Worm (Caenorhabditis elegans) whole organism, mixed stage, embryonic: ENCODE data around the gene T22E5.1.
A peak's percentile ranks its signal among the peaks of the same experiment; 100 is the strongest.

Source experiments
- M03D4.4 ChIP-seq: sonication (generic microtip); optimal IDR thresholded peaks from 2 replicates; lab custom pipeline; 2017; ENCODE audit warnings: mild to moderate bottlenecking, missing genetic modification characterization, missing compliant biosample characterization
- bed-3 ChIP-seq: fragments of 200-800 bp; sonication (Bioruptor generic); optimal IDR thresholded peaks from 3 replicates; lab custom pipeline; 2018; ENCODE audit warnings: mild to moderate bottlenecking, missing genetic modification characterization, moderate library complexity, missing compliant biosample characterization
- blmp-1 ChIP-seq: fragments of 150-350 bp; optimal IDR thresholded peaks from 2 replicates; lab custom pipeline; 2014; ENCODE audit warnings: missing biosample characterization, missing genetic modification characterization
- ceh-39 ChIP-seq: fragments of 150-350 bp; optimal IDR thresholded peaks from 2 replicates; lab custom pipeline; 2014; ENCODE audit warnings: missing biosample characterization, missing genetic modification characterization
- ceh-43 ChIP-seq: fragments of 200-800 bp; sonication (Bioruptor generic); optimal IDR thresholded peaks from 2 replicates; lab custom pipeline; 2018; ENCODE audit warnings: mild to moderate bottlenecking, missing genetic modification characterization, moderate library complexity, missing compliant biosample characterization
- ceh-83 ChIP-seq: fragments of 200-800 bp; sonication (Bioruptor generic); optimal IDR thresholded peaks from 2 replicates; lab custom pipeline; 2018; ENCODE audit warnings: mild to moderate bottlenecking, missing genetic modification characterization, missing compliant biosample characterization
- ces-1 ChIP-seq: fragments of 150-350 bp; optimal IDR thresholded peaks from 2 replicates; lab custom pipeline; 2014; ENCODE audit warnings: missing biosample characterization, missing genetic modification reagents, missing genetic modification characterization
- cnd-1 ChIP-seq: fragments of 200-800 bp; sonication (Bioruptor generic); optimal IDR thresholded peaks from 2 replicates; lab custom pipeline; 2018; ENCODE audit warnings: mild to moderate bottlenecking, missing genetic modification characterization, missing compliant biosample characterization
- drap-1 ChIP-seq: fragments of 200-800 bp; sonication (Bioruptor generic); optimal IDR thresholded peaks from 3 replicates; lab custom pipeline; 2018; ENCODE audit warnings: mild to moderate bottlenecking, missing genetic modification characterization, missing compliant biosample characterization
- elt-1 ChIP-seq: sonication (generic microtip); optimal IDR thresholded peaks from 2 replicates; lab custom pipeline; 2017; ENCODE audit warnings: missing genetic modification characterization, mild to moderate bottlenecking, missing compliant biosample characterization, antibody characterized with exemption, moderate library complexity, borderline replicate concordance; ENCODE audit not compliant: insufficient read depth
- elt-3 ChIP-seq: fragments of 150-350 bp; optimal IDR thresholded peaks from 2 replicates; lab custom pipeline; 2014; ENCODE audit warnings: missing biosample characterization, missing genetic modification characterization
- flh-1 ChIP-seq: fragments of 200-800 bp; sonication (Bioruptor generic); optimal IDR thresholded peaks from 2 replicates; lab custom pipeline; 2018; ENCODE audit warnings: mild to moderate bottlenecking, missing genetic modification characterization, moderate library complexity, missing compliant biosample characterization
- ham-2 ChIP-seq: fragments of 200-800 bp; sonication (Bioruptor generic); optimal IDR thresholded peaks from 2 replicates; lab custom pipeline; 2018; ENCODE audit warnings: mild to moderate bottlenecking, missing genetic modification characterization, missing compliant biosample characterization
- hlh-1 ChIP-seq: fragments of 150-350 bp; optimal IDR thresholded peaks from 2 replicates; lab custom pipeline; 2014; ENCODE audit warnings: missing biosample characterization, missing genetic modification reagents, missing genetic modification characterization
- lin-13 ChIP-seq: fragments of 150-350 bp; optimal IDR thresholded peaks from 2 replicates; lab custom pipeline; 2014; ENCODE audit warnings: missing biosample characterization, missing genetic modification characterization
- lin-32 ChIP-seq: fragments of 200-800 bp; sonication (Bioruptor generic); optimal IDR thresholded peaks from 2 replicates; lab custom pipeline; 2018; ENCODE audit warnings: mild to moderate bottlenecking, missing genetic modification characterization, missing compliant biosample characterization
- lsy-2 ChIP-seq: fragments of 150-350 bp; optimal IDR thresholded peaks from 2 replicates; lab custom pipeline; 2014; ENCODE audit warnings: missing biosample characterization, missing genetic modification characterization
- mab-5 ChIP-seq: fragments of 150-350 bp; optimal IDR thresholded peaks from 2 replicates; lab custom pipeline; 2014; ENCODE audit warnings: missing biosample characterization, missing genetic modification characterization
- mep-1 ChIP-seq: fragments of 150-350 bp; optimal IDR thresholded peaks from 2 replicates; lab custom pipeline; 2017; ENCODE audit warnings: missing biosample characterization, missing genetic modification reagents, missing genetic modification characterization, inconsistent platforms
- nhr-12 ChIP-seq: fragments of 150-350 bp; optimal IDR thresholded peaks from 2 replicates; lab custom pipeline; 2014; ENCODE audit warnings: missing biosample characterization, missing genetic modification characterization
- nhr-2 ChIP-seq: fragments of 150-350 bp; optimal IDR thresholded peaks from 2 replicates; lab custom pipeline; 2014; ENCODE audit warnings: missing biosample characterization, missing genetic modification characterization
- nhr-237 ChIP-seq: fragments of 150-350 bp; optimal IDR thresholded peaks from 2 replicates; lab custom pipeline; 2014; ENCODE audit warnings: missing biosample characterization, missing genetic modification characterization
- nhr-28 ChIP-seq: fragments of 150-350 bp; optimal IDR thresholded peaks from 2 replicates; lab custom pipeline; 2014; ENCODE audit warnings: missing biosample characterization, missing genetic modification characterization
- nhr-76 ChIP-seq: sonication (generic microtip); optimal IDR thresholded peaks from 2 replicates; lab custom pipeline; 2017; ENCODE audit warnings: missing biosample characterization, missing genetic modification characterization
- pha-4 ChIP-seq: fragments of 150-350 bp; optimal IDR thresholded peaks from 2 replicates; lab custom pipeline; 2018; ENCODE audit warnings: missing biosample characterization, missing genetic modification reagents, missing genetic modification characterization
- snpc-4 ChIP-seq: fragments of 150-350 bp; optimal IDR thresholded peaks from 2 replicates; lab custom pipeline; 2014; ENCODE audit warnings: missing biosample characterization, missing genetic modification characterization
- sptf-1 ChIP-seq: sonication (generic microtip); optimal IDR thresholded peaks from 2 replicates; lab custom pipeline; 2017; ENCODE audit warnings: mild to moderate bottlenecking, missing genetic modification characterization, moderate library complexity, missing compliant biosample characterization
- tbx-8 ChIP-seq: fragments of 200-800 bp; sonication (Bioruptor generic); optimal IDR thresholded peaks from 2 replicates; lab custom pipeline; 2018; ENCODE audit warnings: mild to moderate bottlenecking, missing genetic modification characterization, moderate library complexity, missing compliant biosample characterization
- unc-39 ChIP-seq: fragments of 150-350 bp; optimal IDR thresholded peaks from 2 replicates; lab custom pipeline; 2014; ENCODE audit warnings: missing biosample characterization, missing genetic modification characterization
- unc-62 ChIP-seq: fragments of 150-350 bp; optimal IDR thresholded peaks from 2 replicates; lab custom pipeline; 2014; ENCODE audit warnings: missing biosample characterization, missing genetic modification reagents, missing genetic modification characterization
- ztf-11 ChIP-seq: fragments of 150-350 bp; optimal IDR thresholded peaks from 2 replicates; lab custom pipeline; 2014; ENCODE audit warnings: missing biosample characterization, missing genetic modification characterization

T22E5.1 gene

ce11 chrX:6446564-6446963, 33.9 kb downstream of the T22E5.1 start, which contains the start of gene asp-14:
TSS of gene asp-14 (minus strand) at chrX:6446664.
- no peak for TF ChIP-seq ceh-39 (tag; lab: Kevin White, UChicago)
- no peak for TF ChIP-seq bed-3 (GFP tag; lab: Kevin White, UChicago)
- no peak for TF ChIP-seq nhr-76 (tag; lab: Kevin White, UChicago)
- TF ChIP-seq blmp-1 (tag; lab: Kevin White, UChicago): no peak
- TF ChIP-seq snpc-4 (tag; lab: Kevin White, UChicago): no peak
- TF ChIP-seq ceh-83: no peak
- no peak for TF ChIP-seq M03D4.4
- no peak for TF ChIP-seq ceh-43 (GFP tag; lab: Kevin White, UChicago)
- TF ChIP-seq mab-5 (tag; lab: Kevin White, UChicago): no peak
- no peak for TF ChIP-seq sptf-1 (tag; lab: Kevin White, UChicago)
- no peak for TF ChIP-seq unc-62 (GFP tag; lab: Kevin White, UChicago)
- no peak for TF ChIP-seq elt-1
- no peak for TF ChIP-seq lin-13
- TF ChIP-seq drap-1 (GFP tag; lab: Kevin White, UChicago): no peak
- TF ChIP-seq ces-1 (GFP tag; lab: Kevin White, UChicago): no peak
- no peak for TF ChIP-seq ham-2
- TF ChIP-seq pha-4 (tag; lab: Kevin White, UChicago): no peak
- TF ChIP-seq hlh-1: no peak
- no peak for TF ChIP-seq lin-32
- TF ChIP-seq nhr-237 (tag; lab: Kevin White, UChicago): no peak

ce11 chrX:6448866-6449400, 36.3 kb downstream of the T22E5.1 start, which contains the start of gene fah-1:
TSS of gene fah-1 (minus strand) at chrX:6448916.
- no peak for TF ChIP-seq nhr-12 (tag; lab: Kevin White, UChicago)
- no peak for TF ChIP-seq pha-4 (tag; lab: Kevin White, UChicago)
- peak; percentile 69 for TF ChIP-seq elt-3 (tag; lab: Kevin White, UChicago)
- no peak for TF ChIP-seq lsy-2 (tag; lab: Kevin White, UChicago)
- TF ChIP-seq nhr-2 (tag; lab: Kevin White, UChicago): peak; percentile 56
- TF ChIP-seq cnd-1 (tag; lab: Kevin White, UChicago): no peak
- TF ChIP-seq tbx-8 (GFP tag; lab: Kevin White, UChicago): no peak
- peak; percentile 30 for TF ChIP-seq unc-62 (GFP tag; lab: Kevin White, UChicago)
- TF ChIP-seq mep-1: no peak
- TF ChIP-seq snpc-4 (tag; lab: Kevin White, UChicago): no peak
- TF ChIP-seq nhr-76 (tag; lab: Kevin White, UChicago): no peak
- no peak for TF ChIP-seq blmp-1 (tag; lab: Kevin White, UChicago)
- TF ChIP-seq ceh-83: no peak
- TF ChIP-seq, all 35 proteins: peak for 3

DNA sequence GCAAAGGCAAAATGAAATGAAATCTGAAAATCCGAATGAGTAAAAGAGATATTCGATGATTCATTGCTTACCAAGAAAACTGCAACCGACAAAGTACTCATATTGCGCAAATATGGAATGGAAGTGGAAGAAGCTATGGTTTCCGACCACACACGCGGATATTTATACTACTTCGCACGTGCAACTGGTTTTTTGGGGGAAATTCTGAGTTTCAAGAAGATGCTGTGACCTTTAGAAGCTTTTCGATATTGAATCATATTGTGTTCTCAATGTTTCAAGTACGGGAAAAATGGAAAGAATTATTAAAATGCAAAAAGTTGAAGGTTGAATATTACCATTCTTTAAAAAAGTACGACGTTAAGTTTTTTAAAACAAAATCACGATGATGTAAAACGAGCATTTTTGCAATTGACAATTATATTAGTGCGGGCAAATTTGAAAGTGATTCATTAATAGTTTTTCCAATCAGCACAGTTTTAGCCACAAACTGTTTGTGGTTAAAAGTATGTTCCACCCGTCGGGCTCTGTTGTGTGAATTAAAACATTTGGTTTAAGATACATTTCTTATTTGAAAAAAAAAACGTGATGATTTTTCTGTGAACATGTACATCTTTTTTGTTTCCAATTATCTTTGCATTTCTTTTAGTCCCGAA, 38.3 kb downstream of the T22E5.1 start, which contains the start of the genes grl-6 and K10C2.6:
TSS of gene grl-6 (minus strand) at position 101 of the 653 bp plus-strand sequence.
TSS of gene K10C2.6 (plus strand) at position 603 of the 653 bp plus-strand sequence.
- TF ChIP-seq lsy-2 (tag; lab: Kevin White, UChicago) (no peak), flh-1 (GFP tag; lab: Kevin White, UChicago) (no peak), drap-1 (GFP tag; lab: Kevin White, UChicago) (no peak), lin-13 (no peak), ztf-11 (tag; lab: Kevin White, UChicago) (no peak), bed-3 (GFP tag; lab: Kevin White, UChicago) (no peak), snpc-4 (tag; lab: Kevin White, UChicago) (no peak), ham-2 (no peak), nhr-2 (tag; lab: Kevin White, UChicago) (no peak), sptf-1 (tag; lab: Kevin White, UChicago) (no peak), unc-39 (no peak), pha-4 (tag; lab: Kevin White, UChicago) (no peak), mep-1 (no peak), mab-5 (tag; lab: Kevin White, UChicago) (no peak), elt-3 (tag; lab: Kevin White, UChicago) (no peak), elt-1 (no peak), ceh-43 (GFP tag; lab: Kevin White, UChicago) (no peak), ceh-83 (no peak), M03D4.4 (no peak), nhr-28 (tag; lab: Kevin White, UChicago) (no peak)

DNA sequence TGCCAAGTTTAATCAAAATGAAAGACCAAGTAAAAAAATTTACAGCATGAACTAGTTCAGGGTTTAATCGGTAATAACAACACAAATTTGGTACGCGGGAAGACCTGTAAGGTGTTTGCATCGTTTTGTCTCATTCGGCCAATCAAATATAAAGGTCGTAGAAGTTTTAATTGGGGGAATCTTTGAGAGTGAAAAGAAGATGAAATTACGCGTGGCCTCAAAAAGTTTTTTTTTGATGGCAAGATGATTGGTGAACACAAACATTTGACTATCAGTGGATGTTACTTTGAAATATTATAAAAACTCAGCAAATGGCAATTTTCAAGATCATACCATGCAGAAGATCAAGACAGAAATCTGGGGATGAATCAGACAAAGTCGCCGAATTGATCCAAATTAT, 42.5 kb downstream of the T22E5.1 start, which contains the start of gene nas-33:
TSS of gene nas-33 (minus strand) at position 101 of the 400 bp plus-strand sequence.
- TF ChIP-seq lin-32: no peak
- no peak for TF ChIP-seq drap-1 (GFP tag; lab: Kevin White, UChicago)
- no peak for TF ChIP-seq sptf-1 (tag; lab: Kevin White, UChicago)
- TF ChIP-seq, all 35 proteins: peak for 0
